Worm (Caenorhabditis elegans) whole organism, L3 larva: ENCODE measurements around the gene abu-12.

Experiments
- aly-2 ChIP-seq: fragments of 150-350 bp; optimal IDR thresholded peaks from 2 replicates; lab custom pipeline; 2014; ENCODE audit warnings: missing biosample characterization, missing genetic modification characterization
- egl-5 ChIP-seq: fragments of 150-350 bp; optimal IDR thresholded peaks from 2 replicates; lab custom pipeline; 2017; ENCODE audit warnings: missing biosample characterization, missing genetic modification reagents, missing genetic modification characterization, inconsistent platforms
- hmg-11 ChIP-seq: sonication (generic microtip); optimal IDR thresholded peaks from 2 replicates; lab custom pipeline; 2016; ENCODE audit warnings: missing genetic modification characterization, missing compliant biosample characterization
- lin-15B ChIP-seq: fragments of 150-350 bp; optimal IDR thresholded peaks from 2 replicates; lab custom pipeline; 2014; ENCODE audit warnings: missing biosample characterization, missing genetic modification characterization
- lsy-12 ChIP-seq: sonication (generic microtip); optimal IDR thresholded peaks from 2 replicates; lab custom pipeline; 2016; ENCODE audit warnings: mild to moderate bottlenecking, missing genetic modification characterization, missing compliant biosample characterization
- nhr-12 ChIP-seq: fragments of 150-350 bp; optimal IDR thresholded peaks from 2 replicates; lab custom pipeline; 2014; ENCODE audit warnings: missing biosample characterization, missing genetic modification characterization
- nhr-76 ChIP-seq: fragments of 150-350 bp; sonication (generic microtip); optimal IDR thresholded peaks from 5 replicates; lab custom pipeline; 2014; ENCODE audit warnings: missing biosample characterization, missing genetic modification characterization
- pha-4 ChIP-seq: fragments of 150-350 bp; optimal IDR thresholded peaks from 2 replicates; lab custom pipeline; 2014; ENCODE audit warnings: missing biosample characterization, missing genetic modification reagents, missing genetic modification characterization
- unc-62 ChIP-seq: fragments of 150-350 bp; sonication (generic microtip); optimal IDR thresholded peaks from 4 replicates; lab custom pipeline; 2014; ENCODE audit warnings: missing biosample characterization, missing genetic modification reagents, missing genetic modification characterization
- zag-1 ChIP-seq: fragments of 150-350 bp; optimal IDR thresholded peaks from 2 replicates; lab custom pipeline; 2014; ENCODE audit warnings: missing biosample characterization, missing genetic modification characterization
- ztf-4 ChIP-seq: fragments of 150-350 bp; optimal IDR thresholded peaks from 2 replicates; lab custom pipeline; 2014; ENCODE audit warnings: missing biosample characterization, missing genetic modification characterization

DNA sequence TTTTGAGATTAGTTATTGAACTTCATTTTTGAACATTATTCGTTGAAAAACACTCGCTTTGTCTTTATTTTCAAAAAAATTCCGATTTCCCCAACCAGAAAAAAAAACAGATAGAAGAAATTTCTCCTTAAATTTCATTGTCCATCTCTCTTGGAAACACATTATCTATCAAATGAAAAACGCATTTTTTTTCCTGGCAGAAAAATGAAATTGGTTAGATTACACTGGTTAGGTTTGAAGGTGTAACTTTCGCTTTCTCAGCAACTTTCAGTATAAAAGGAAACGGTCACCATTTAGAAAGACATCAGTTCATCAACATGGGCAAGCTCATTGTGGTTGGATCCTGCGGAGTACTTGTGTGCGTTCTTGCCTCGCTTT is 36.0 kb downstream of the abu-12 start, which contains the start of gene col-19:
- TF ChIP-seq nhr-12 (tag; lab: Kevin White, UChicago) (no peak), ztf-4 (tag; lab: Kevin White, UChicago) (no peak), egl-5 (tag; lab: Kevin White, UChicago) (no peak), nhr-76 (tag; lab: Kevin White, UChicago) (no peak), aly-2 (tag; lab: Kevin White, UChicago) (no peak), lsy-12 (tag; lab: Kevin White, UChicago) (no peak), zag-1 (tag; lab: Kevin White, UChicago) (no peak), lin-15B (no peak), pha-4 (tag; lab: Kevin White, UChicago) (no peak), unc-62 (GFP tag; lab: Kevin White, UChicago) (no peak), hmg-11 (tag; lab: Kevin White, UChicago) (no peak)
